Fruit fly (Drosophila melanogaster) whole organism: Measurements from ENCODE around the gene XNP.
A peak's percentile ranks its signal among the peaks of the same experiment; 100 is the strongest.

Source experiments
- CG8478 ChIP-seq: fragments of >200 bp; optimal IDR thresholded peaks from 2 replicates; lab custom pipeline; 2018; ENCODE audit warnings: inconsistent platforms
- EcR ChIP-seq, 2 experiments: fragments of >200 bp; optimal IDR thresholded peaks; 2 replicates each; lab custom pipeline; 2017; ENCODE audit warnings: missing biosample characterization in 2 of 2, missing genetic modification characterization in 2 of 2, missing genetic modification reagents in 2 of 2
- pan ChIP-seq: fragments of >200 bp; optimal IDR thresholded peaks from 2 replicates; lab custom pipeline; 2017
- psq ChIP-seq: fragments of >200 bp; optimal IDR thresholded peaks from 2 replicates; lab custom pipeline; 2017

dm6 chr3R:25490375-25490774 is 7.7 kb upstream of the XNP start:
- no peak for TF ChIP-seq EcR (GFP tag; optimal IDR thresholded peaks at IDR 0.05; lab: Kevin White, UChicago)
- no peak for TF ChIP-seq CG8478
- TF ChIP-seq psq (lab: Kevin White, UChicago): no peak
- TF ChIP-seq pan (lab: Kevin White, UChicago): peak; percentile 80
